Worm (Caenorhabditis elegans) whole organism, L2 larva: ENCODE measurements around the gene hap-1.

Experiments used
- F13H6.1 ChIP-seq: sonication (generic microtip); optimal IDR thresholded peaks from 2 replicates; lab custom pipeline; 2016; ENCODE audit warnings: missing genetic modification characterization, missing compliant biosample characterization
- R02D3.7 ChIP-seq: fragments of 150-350 bp; optimal IDR thresholded peaks from 2 replicates; lab custom pipeline; 2014; ENCODE audit warnings: missing biosample characterization, missing genetic modification characterization
- Y55F3AM.14 ChIP-seq: fragments of 200-800 bp; sonication (Bioruptor generic); optimal IDR thresholded peaks from 2 replicates; lab custom pipeline; 2018; ENCODE audit warnings: mild to moderate bottlenecking, missing genetic modification characterization, missing compliant biosample characterization
- aly-2 ChIP-seq: fragments of 150-350 bp; optimal IDR thresholded peaks from 2 replicates; lab custom pipeline; 2014; ENCODE audit warnings: missing biosample characterization, missing genetic modification characterization
- blmp-1 ChIP-seq: sonication (generic microtip); optimal IDR thresholded peaks from 2 replicates; lab custom pipeline; 2017; ENCODE audit warnings: missing genetic modification characterization, mild to moderate bottlenecking, missing compliant biosample characterization, antibody characterized with exemption, moderate library complexity; ENCODE audit not compliant: insufficient read depth
- ceh-16 ChIP-seq: fragments of 150-350 bp; optimal IDR thresholded peaks from 2 replicates; lab custom pipeline; 2014; ENCODE audit warnings: missing biosample characterization, missing genetic modification characterization
- egl-27 ChIP-seq: sonication (generic microtip); optimal IDR thresholded peaks from 3 replicates; lab custom pipeline; 2017; ENCODE audit warnings: missing biosample characterization, missing genetic modification reagents, missing genetic modification characterization
- elt-3 ChIP-seq: sonication (generic microtip); optimal IDR thresholded peaks from 2 replicates; lab custom pipeline; 2017; ENCODE audit warnings: missing biosample characterization, missing genetic modification characterization
- fos-1 ChIP-seq: fragments of 150-350 bp; optimal IDR thresholded peaks from 2 replicates; lab custom pipeline; 2014; ENCODE audit warnings: missing biosample characterization, missing genetic modification characterization
- gmeb-1 ChIP-seq: fragments of 150-350 bp; optimal IDR thresholded peaks from 2 replicates; lab custom pipeline; 2014; ENCODE audit warnings: missing biosample characterization, missing genetic modification characterization
- lin-11 ChIP-seq: fragments of 150-350 bp; sonication (generic microtip); optimal IDR thresholded peaks from 2 replicates; lab custom pipeline; 2014; ENCODE audit warnings: missing biosample characterization, missing genetic modification characterization, inconsistent platforms, mixed read lengths
- lsy-2 ChIP-seq, 2 experiments: fragments of 150-350 bp in 1 of 2; sonication (generic microtip) in 1 of 2; optimal IDR thresholded peaks; 2 replicates each; lab custom pipeline; 2014 to 2017; ENCODE audit warnings: missing biosample characterization in 2 of 2, missing genetic modification characterization in 2 of 2
- mbf-1 ChIP-seq: sonication (generic microtip); optimal IDR thresholded peaks from 2 replicates; lab custom pipeline; 2017; ENCODE audit warnings: missing biosample characterization, missing genetic modification characterization
- nhr-10 ChIP-seq: sonication (generic microtip); optimal IDR thresholded peaks from 2 replicates; lab custom pipeline; 2017; ENCODE audit warnings: missing biosample characterization, missing genetic modification characterization
- nhr-11 ChIP-seq: fragments of 150-350 bp; optimal IDR thresholded peaks from 2 replicates; lab custom pipeline; 2014; ENCODE audit warnings: missing biosample characterization, missing genetic modification characterization
- nhr-12 ChIP-seq: fragments of 150-350 bp; optimal IDR thresholded peaks from 2 replicates; lab custom pipeline; 2014; ENCODE audit warnings: missing biosample characterization, missing genetic modification characterization
- nhr-21 ChIP-seq: fragments of 150-350 bp; optimal IDR thresholded peaks from 2 replicates; lab custom pipeline; 2014; ENCODE audit warnings: missing biosample characterization, missing genetic modification characterization
- nhr-23 ChIP-seq: fragments of 150-350 bp; optimal IDR thresholded peaks from 2 replicates; lab custom pipeline; 2014; ENCODE audit warnings: missing biosample characterization, missing genetic modification reagents, missing genetic modification characterization
- nhr-237 ChIP-seq: fragments of 150-350 bp; optimal IDR thresholded peaks from 2 replicates; lab custom pipeline; 2014; ENCODE audit warnings: missing biosample characterization, missing genetic modification characterization
- nhr-6 ChIP-seq: fragments of 150-350 bp; optimal IDR thresholded peaks from 2 replicates; lab custom pipeline; 2014; ENCODE audit warnings: missing biosample characterization, missing genetic modification characterization
- nhr-77 ChIP-seq: fragments of 150-350 bp; optimal IDR thresholded peaks from 2 replicates; lab custom pipeline; 2014; ENCODE audit warnings: missing biosample characterization, missing genetic modification characterization
- sem-4 ChIP-seq: fragments of 150-350 bp; optimal IDR thresholded peaks from 2 replicates; lab custom pipeline; 2014; ENCODE audit warnings: missing biosample characterization, missing genetic modification reagents, missing genetic modification characterization
- skn-1 ChIP-seq: sonication (generic microtip); optimal IDR thresholded peaks from 2 replicates; lab custom pipeline; 2017; ENCODE audit warnings: missing biosample characterization, missing genetic modification characterization
- sma-3 ChIP-seq: sonication (generic microtip); optimal IDR thresholded peaks from 2 replicates; lab custom pipeline; 2016; ENCODE audit warnings: missing genetic modification reagents, missing genetic modification characterization, missing compliant biosample characterization
- sma-9 ChIP-seq, 2 experiments: fragments of 150-350 bp in 1 of 2; sonication (generic microtip) in 1 of 2; optimal IDR thresholded peaks; 2 replicates each; lab custom pipeline; 2014 to 2016; ENCODE audit warnings: missing genetic modification characterization in 2 of 2, mild to moderate bottlenecking in 1 of 2, missing biosample characterization in 1 of 2, missing compliant biosample characterization in 1 of 2, missing genetic modification reagents in 1 of 2, moderate library complexity in 1 of 2
- snpc-4 ChIP-seq: fragments of 150-350 bp; optimal IDR thresholded peaks from 2 replicates; lab custom pipeline; 2014; ENCODE audit warnings: missing biosample characterization, missing genetic modification characterization
- unc-39 ChIP-seq: fragments of 150-350 bp; optimal IDR thresholded peaks from 2 replicates; lab custom pipeline; 2014; ENCODE audit warnings: missing biosample characterization, missing genetic modification characterization
- unc-55 ChIP-seq: fragments of 150-350 bp; sonication (generic microtip); optimal IDR thresholded peaks from 3 replicates; lab custom pipeline; 2014; ENCODE audit warnings: missing biosample characterization, missing genetic modification reagents, missing genetic modification characterization
- unc-62 ChIP-seq: fragments of 150-350 bp; optimal IDR thresholded peaks from 2 replicates; lab custom pipeline; 2014; ENCODE audit warnings: missing biosample characterization, missing genetic modification reagents, missing genetic modification characterization
- zag-1 ChIP-seq: fragments of 150-350 bp; optimal IDR thresholded peaks from 2 replicates; lab custom pipeline; 2014; ENCODE audit warnings: missing biosample characterization, missing genetic modification characterization
- ztf-1 ChIP-seq: fragments of 200-800 bp; sonication (Bioruptor generic); conservative IDR thresholded peaks from 2 replicates; pipeline ENCODE4 v1.3.6; 2022; ENCODE audit warnings: missing genetic modification characterization, missing compliant biosample characterization
- ztf-11 ChIP-seq: sonication (generic microtip); optimal IDR thresholded peaks from 2 replicates; lab custom pipeline; 2017; ENCODE audit warnings: missing biosample characterization, missing genetic modification characterization

Gene hap-1

DNA sequence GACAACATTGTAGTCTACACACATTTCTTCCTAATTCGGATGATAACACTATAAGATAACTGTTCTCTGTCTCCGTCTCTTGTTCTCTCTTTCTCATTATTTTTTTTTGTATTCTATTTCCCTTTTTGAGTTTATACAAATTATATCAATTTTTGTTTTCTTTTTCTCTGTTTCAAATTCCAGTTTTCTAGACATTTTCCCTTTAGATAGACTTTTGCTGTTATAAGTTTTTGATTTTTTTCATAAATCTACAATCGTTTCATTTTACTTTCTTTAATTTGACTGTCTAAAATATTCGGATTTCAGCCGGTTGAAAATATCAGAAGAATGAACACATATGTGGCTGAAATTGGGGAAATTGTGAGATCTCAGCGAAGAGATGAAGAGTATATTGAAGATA, 27.6 kb upstream of the hap-1 start, which contains the start of gene prx-10:
prx-10 (plus strand) TSS at position 301 of the 400 bp plus-strand sequence.
- TF ChIP-seq blmp-1 (no peak), nhr-77 (tag; lab: Kevin White, UChicago) (no peak), snpc-4 (tag; lab: Kevin White, UChicago) (no peak), fos-1 (tag; lab: Kevin White, UChicago) (peak; percentile 13), gmeb-1 (no peak), lsy-2 (tag; optimal IDR thresholded peaks at IDR 0.05; lab: Kevin White, UChicago) (no peak), elt-3 (tag; lab: Kevin White, UChicago) (no peak), unc-62 (no peak)
- TF ChIP-seq, all 48 proteins: peak for 1

DNA sequence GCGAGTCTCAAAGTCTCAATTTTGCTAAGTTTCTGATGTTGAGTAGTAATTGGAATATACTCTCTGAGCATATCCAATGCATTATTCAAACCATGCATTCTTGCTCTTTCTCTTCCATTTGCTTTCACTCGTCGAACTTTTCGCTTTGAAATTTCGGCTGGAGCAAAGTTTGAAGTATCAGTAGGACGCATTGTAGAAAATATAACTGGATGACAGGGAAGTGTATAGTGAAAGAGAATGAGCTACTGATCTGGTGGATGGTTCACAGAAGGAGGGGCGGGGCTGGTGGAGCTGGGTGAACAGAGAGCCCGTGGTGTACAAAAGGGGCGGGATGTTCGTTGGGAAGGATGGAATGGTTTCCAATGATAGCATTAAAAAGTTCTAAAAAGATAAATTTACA, 21.9 kb upstream of the hap-1 start:
- TF ChIP-seq egl-27 (tag; lab: Kevin White, UChicago) (no peak), sem-4 (tag; lab: Kevin White, UChicago) (no peak), nhr-21 (tag; lab: Kevin White, UChicago) (no peak), mbf-1 (tag; lab: Kevin White, UChicago) (no peak), ztf-11 (tag; lab: Kevin White, UChicago) (no peak), sma-9 (GFP tag; optimal IDR thresholded peaks at IDR 0.05; lab: Kevin White, UChicago) (no peak), sma-9 (tag; optimal IDR thresholded peaks at IDR 0.05; lab: Kevin White, UChicago) (no peak), ceh-16 (tag; lab: Kevin White, UChicago) (no peak), lin-11 (tag; lab: Kevin White, UChicago) (no peak), elt-3 (tag; lab: Kevin White, UChicago) (no peak), nhr-12 (tag; lab: Kevin White, UChicago) (no peak), unc-39 (tag; lab: Kevin White, UChicago) (no peak), F13H6.1 (no peak), ztf-1 (GFP tag; lab: Robert Waterston, UW) (no peak), snpc-4 (tag; lab: Kevin White, UChicago) (no peak), lsy-2 (tag; optimal IDR thresholded peaks at IDR 0.05; lab: Kevin White, UChicago) (no peak), Y55F3AM.14 (no peak), nhr-237 (no peak), aly-2 (tag; lab: Kevin White, UChicago) (no peak), nhr-6 (tag; lab: Kevin White, UChicago) (no peak), sma-3 (no peak)

DNA sequence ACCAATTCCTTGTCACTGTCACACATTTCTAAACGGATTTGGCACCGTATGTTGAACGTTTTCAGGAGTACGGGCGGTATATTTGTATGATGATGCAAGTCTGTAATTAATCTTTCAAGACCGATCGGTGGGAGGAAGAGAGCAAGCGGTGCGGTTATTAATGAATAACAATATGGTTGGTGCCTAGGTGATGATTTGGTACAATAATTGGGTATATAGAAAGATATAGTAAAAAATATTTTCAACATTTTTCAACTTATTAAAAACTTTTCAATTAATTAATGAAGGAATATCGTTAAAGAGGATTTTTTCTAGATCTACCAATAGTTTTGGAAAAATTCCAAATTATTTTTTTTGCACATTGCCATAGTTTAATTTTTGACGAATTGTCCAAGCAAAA, 19.2 kb upstream of the hap-1 start, which contains the start of gene cnd-1:
cnd-1 (minus strand) TSS at position 101 of the 400 bp plus-strand sequence.
- TF ChIP-seq snpc-4 (tag; lab: Kevin White, UChicago) (no peak), unc-62 (no peak), nhr-23 (no peak)

DNA sequence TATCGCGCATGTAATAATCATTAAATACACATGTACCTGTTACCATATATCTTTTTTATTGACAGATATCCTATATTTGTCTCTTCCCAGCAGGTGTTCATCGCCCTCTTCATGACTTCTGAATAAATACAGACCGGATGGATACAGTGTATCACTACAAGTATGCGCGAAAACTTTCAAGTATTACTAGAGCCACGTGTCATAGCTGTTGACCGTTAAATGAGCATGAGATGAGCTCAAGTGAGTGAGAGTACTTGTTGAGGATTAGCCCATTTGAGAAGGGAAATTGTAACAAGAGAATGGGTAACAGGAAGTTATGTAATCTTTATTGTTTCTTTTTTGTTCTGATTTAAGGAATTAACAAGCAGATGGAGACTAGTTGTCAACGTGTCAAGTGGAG, 18.7 kb upstream of the hap-1 start:
- TF ChIP-seq unc-55 (GFP tag; lab: Kevin White, UChicago) = no peak
- TF ChIP-seq ztf-11 (tag; lab: Kevin White, UChicago) = no peak
- TF ChIP-seq egl-27 (tag; lab: Kevin White, UChicago) = no peak
- TF ChIP-seq lin-11 (tag; lab: Kevin White, UChicago) = no peak
- TF ChIP-seq zag-1 (tag; lab: Kevin White, UChicago) = no peak
- TF ChIP-seq nhr-237 = no peak
- no peak for TF ChIP-seq unc-62
- TF ChIP-seq nhr-6 (tag; lab: Kevin White, UChicago) = no peak

DNA sequence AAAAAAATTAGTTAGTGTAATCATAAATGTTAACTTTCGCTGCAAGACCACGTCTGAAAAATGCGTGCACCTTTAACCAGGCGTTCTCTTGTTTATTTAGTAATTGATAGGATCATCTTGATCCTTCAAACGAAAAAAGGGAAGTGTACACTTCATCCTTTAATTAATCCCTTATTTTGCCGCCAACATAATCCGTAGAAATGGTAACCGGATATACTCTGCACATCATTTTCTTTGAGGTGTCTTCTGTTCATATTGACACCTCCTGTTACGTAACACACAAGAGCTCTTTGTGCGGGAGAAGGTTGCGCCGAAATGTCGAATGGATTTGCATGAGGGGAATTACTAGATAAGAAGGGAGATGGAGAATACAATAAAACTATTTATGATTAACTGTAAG, 15.0 kb upstream of the hap-1 start:
- no peak for TF ChIP-seq skn-1 (tag; lab: Kevin White, UChicago)
- TF ChIP-seq nhr-10 (tag; lab: Kevin White, UChicago) = no peak
- TF ChIP-seq nhr-11 (tag; lab: Kevin White, UChicago) = no peak
- no peak for TF ChIP-seq R02D3.7 (tag; lab: Kevin White, UChicago)
- TF ChIP-seq nhr-237 = no peak

DNA sequence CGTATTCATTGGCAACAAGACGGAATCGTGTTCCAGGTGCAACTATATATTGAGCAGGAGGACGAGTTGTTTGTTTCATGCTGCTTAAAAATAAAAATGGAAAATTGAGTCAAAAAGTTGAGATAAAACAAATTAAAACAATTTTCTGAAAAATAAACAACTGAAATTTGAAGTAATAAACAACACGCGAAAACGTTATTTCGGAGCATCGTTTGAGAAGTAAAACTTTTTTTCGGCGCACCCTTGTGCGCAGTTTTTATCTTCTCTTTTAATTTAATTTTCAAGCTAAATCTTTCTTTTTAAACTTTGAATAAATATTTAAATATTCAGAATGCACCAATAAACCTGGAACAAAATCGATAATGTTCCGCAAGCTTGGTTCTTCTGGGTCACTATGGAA, 9.6 kb upstream of the hap-1 start, which contains the start of the genes sumv-1 and gop-1:
sumv-1 (minus strand) TSS at position 80 of the 400 bp plus-strand sequence.
gop-1 (plus strand) TSS at position 331 of the 400 bp plus-strand sequence.
- no peak for TF ChIP-seq lin-11 (tag; lab: Kevin White, UChicago)
- no peak for TF ChIP-seq nhr-11 (tag; lab: Kevin White, UChicago)
